Fruit fly (Drosophila melanogaster) S2 (cell line): ENCODE data around the gene Ifrd1.

Experiments used
- CG8478 ChIP-seq: fragments of >200 bp; optimal IDR thresholded peaks from 2 replicates; lab custom pipeline; 2018
- CTCF ChIP-seq, 2 experiments: fragments of >200 bp; optimal IDR thresholded peaks; 2 replicates each; lab custom pipeline; 2018

dm6 chr2L:2872309-2872932 is 1.9 kb downstream of the Ifrd1 start:
- TF ChIP-seq CG8478 (lab: Kevin White, UChicago) (no peak), CTCF (optimal IDR thresholded peaks at IDR 0.05; lab: Kevin White, UChicago) (no peak)
